Worm (Caenorhabditis elegans) whole organism, L4 larva: ENCODE data around the gene C08F8.6.

Experiments used
- F49E8.2 ChIP-seq: sonication (generic microtip); optimal IDR thresholded peaks from 2 replicates; lab custom pipeline; 2016; ENCODE audit warnings: missing compliant biosample characterization, mild to moderate bottlenecking, missing genetic modification characterization, borderline replicate concordance
- T26A8.4 ChIP-seq: fragments of 200-800 bp; sonication (Bioruptor generic); IDR thresholded peaks from 2 replicates; pipeline ENCODE4 v1.3.6; 2022; ENCODE audit warnings: missing genetic modification characterization, missing compliant biosample characterization
- Y48G9A.11 ChIP-seq: fragments of 200-800 bp; sonication (Bioruptor generic); IDR thresholded peaks from 2 replicates; pipeline ENCODE4 v1.3.6; 2022; ENCODE audit warnings: missing genetic modification reagents, missing genetic modification characterization, missing compliant biosample characterization
- ZK337.2 ChIP-seq: fragments of 200-800 bp; sonication (Bioruptor generic); IDR thresholded peaks from 2 replicates; pipeline ENCODE4 v1.3.6; 2022; ENCODE audit warnings: missing genetic modification reagents, missing genetic modification characterization, missing compliant biosample characterization
- aha-1 ChIP-seq: fragments of 150-350 bp; peaks from one replicate; lab custom pipeline; 2014; ENCODE audit warnings: missing biosample characterization, missing genetic modification characterization
- arid-1 ChIP-seq: fragments of 200-800 bp; sonication (Bioruptor generic); conservative IDR thresholded peaks from 2 replicates; pipeline ENCODE4 v1.3.6; 2022; ENCODE audit warnings: missing genetic modification reagents, missing genetic modification characterization, missing compliant biosample characterization
- attf-4 ChIP-seq: sonication (generic microtip); optimal IDR thresholded peaks from 3 replicates; lab custom pipeline; 2017; ENCODE audit warnings: missing biosample characterization, missing genetic modification characterization
- ctbp-1 ChIP-seq: fragments of 200-800 bp; sonication (Bioruptor generic); IDR thresholded peaks from 2 replicates; pipeline ENCODE4 v1.3.6; 2022; ENCODE audit warnings: missing genetic modification reagents, missing genetic modification characterization, missing compliant biosample characterization
- daf-8 ChIP-seq: fragments of 200-800 bp; sonication (Bioruptor generic); IDR thresholded peaks from 2 replicates; pipeline ENCODE4 v1.3.6; 2022; ENCODE audit warnings: missing genetic modification characterization, missing compliant biosample characterization
- dmd-8 ChIP-seq: fragments of 200-800 bp; sonication (Bioruptor generic); IDR thresholded peaks from 2 replicates; pipeline ENCODE4 v1.3.6; 2022; ENCODE audit warnings: missing genetic modification characterization, missing compliant biosample characterization
- gei-8 ChIP-seq: fragments of 200-800 bp; sonication (Bioruptor generic); optimal IDR thresholded peaks from 2 replicates; lab custom pipeline; 2018; ENCODE audit warnings: mild to moderate bottlenecking, missing genetic modification characterization, missing compliant biosample characterization
- hlh-11 ChIP-seq: fragments of 200-800 bp; sonication (Bioruptor generic); optimal IDR thresholded peaks from 2 replicates; lab custom pipeline; 2018; ENCODE audit warnings: mild to moderate bottlenecking, missing genetic modification characterization, missing compliant biosample characterization
- lin-1 ChIP-seq: fragments of 200-800 bp; sonication (Bioruptor generic); IDR thresholded peaks from 2 replicates; pipeline ENCODE4 v1.3.6; 2022; ENCODE audit warnings: missing genetic modification reagents, missing genetic modification characterization, missing compliant biosample characterization
- lin-38 ChIP-seq: fragments of 200-800 bp; sonication (Bioruptor generic); IDR thresholded peaks from 2 replicates; pipeline ENCODE4 v1.3.6; 2022; ENCODE audit warnings: missing genetic modification reagents, missing genetic modification characterization, missing compliant biosample characterization
- madf-5 ChIP-seq, 2 experiments: fragments of 200-800 bp; sonication (Bioruptor generic); IDR thresholded peaks; 2 replicates each; pipeline ENCODE4 v1.3.6; 2022; ENCODE audit warnings: missing compliant biosample characterization in 2 of 2, missing genetic modification characterization in 2 of 2
- mdt-29 ChIP-seq: fragments of 200-800 bp; sonication (Bioruptor generic); IDR thresholded peaks from 2 replicates; pipeline ENCODE4 v1.3.6; 2022; ENCODE audit warnings: missing genetic modification reagents, missing genetic modification characterization, missing compliant biosample characterization
- mxl-2 ChIP-seq: fragments of 200-800 bp; sonication (Bioruptor generic); conservative IDR thresholded peaks from 2 replicates; pipeline ENCODE4 v1.3.6; 2022; ENCODE audit warnings: missing genetic modification reagents, missing genetic modification characterization, missing compliant biosample characterization
- nhr-102 ChIP-seq: sonication (generic microtip); optimal IDR thresholded peaks from 2 replicates; lab custom pipeline; 2016; ENCODE audit warnings: mild to moderate bottlenecking, missing genetic modification characterization, moderate library complexity, missing compliant biosample characterization
- nhr-237 ChIP-seq: sonication (generic microtip); optimal IDR thresholded peaks from 2 replicates; lab custom pipeline; 2017; ENCODE audit warnings: missing biosample characterization, missing genetic modification characterization
- nhr-25 ChIP-seq: sonication (generic microtip); optimal IDR thresholded peaks from 2 replicates; lab custom pipeline; 2017; ENCODE audit warnings: missing genetic modification characterization, mild to moderate bottlenecking, missing compliant biosample characterization, antibody characterized with exemption, moderate library complexity, borderline replicate concordance; ENCODE audit not compliant: insufficient read depth
- nhr-41 ChIP-seq: fragments of 200-800 bp; sonication (Bioruptor generic); IDR thresholded peaks from 2 replicates; pipeline ENCODE4 v1.3.6; 2022; ENCODE audit warnings: missing genetic modification reagents, missing genetic modification characterization, missing compliant biosample characterization
- nhr-77 ChIP-seq: fragments of 150-350 bp; optimal IDR thresholded peaks from 2 replicates; lab custom pipeline; 2014; ENCODE audit warnings: missing biosample characterization, missing genetic modification characterization
- pha-4 ChIP-seq, 2 experiments: fragments of 150-350 bp in 1 of 2; fragments of 200-800 bp in 1 of 2; sonication (Bioruptor generic) in 1 of 2; IDR thresholded peaks in 1 of 2; optimal IDR thresholded peaks in 1 of 2; 2 replicates each; pipeline versions ENCODE4 v1.3.6 to Lab custom; 2014 to 2022; ENCODE audit warnings: missing genetic modification characterization in 2 of 2, missing genetic modification reagents in 2 of 2, missing biosample characterization in 1 of 2, missing compliant biosample characterization in 1 of 2
- saeg-2 ChIP-seq: fragments of 200-800 bp; sonication (Bioruptor generic); IDR thresholded peaks from 2 replicates; pipeline ENCODE4 v1.3.6; 2022; ENCODE audit warnings: missing genetic modification reagents, missing genetic modification characterization, missing compliant biosample characterization
- snpc-1.2 ChIP-seq: fragments of 200-800 bp; sonication (Bioruptor generic); IDR thresholded peaks from 2 replicates; pipeline ENCODE4 v1.3.6; 2022; ENCODE audit warnings: missing genetic modification reagents, missing genetic modification characterization, missing compliant biosample characterization
- unc-62 ChIP-seq, 3 experiments: fragments of 150-350 bp in 1 of 3; sonication (generic microtip); optimal IDR thresholded peaks in 2 of 3; peaks in 1 of 3; 1 replicate in 1 of 3; 2 replicates in 2 of 3; lab custom pipeline; 2014 to 2017; ENCODE audit warnings: missing biosample characterization in 3 of 3, missing genetic modification characterization in 3 of 3, missing genetic modification reagents in 3 of 3, missing genotype in 1 of 3
- zag-1 ChIP-seq: fragments of 150-350 bp; optimal IDR thresholded peaks from 2 replicates; lab custom pipeline; 2014; ENCODE audit warnings: missing biosample characterization, missing genetic modification characterization
- zfp-3 ChIP-seq: fragments of 200-800 bp; sonication (Bioruptor generic); conservative IDR thresholded peaks from 2 replicates; pipeline ENCODE4 v1.3.6; 2022; ENCODE audit warnings: missing genetic modification reagents, missing genetic modification characterization, missing compliant biosample characterization
- ztf-11 ChIP-seq: fragments of 150-350 bp; optimal IDR thresholded peaks from 2 replicates; lab custom pipeline; 2014; ENCODE audit warnings: missing biosample characterization, missing genetic modification characterization

The C08F8.6 gene

DNA sequence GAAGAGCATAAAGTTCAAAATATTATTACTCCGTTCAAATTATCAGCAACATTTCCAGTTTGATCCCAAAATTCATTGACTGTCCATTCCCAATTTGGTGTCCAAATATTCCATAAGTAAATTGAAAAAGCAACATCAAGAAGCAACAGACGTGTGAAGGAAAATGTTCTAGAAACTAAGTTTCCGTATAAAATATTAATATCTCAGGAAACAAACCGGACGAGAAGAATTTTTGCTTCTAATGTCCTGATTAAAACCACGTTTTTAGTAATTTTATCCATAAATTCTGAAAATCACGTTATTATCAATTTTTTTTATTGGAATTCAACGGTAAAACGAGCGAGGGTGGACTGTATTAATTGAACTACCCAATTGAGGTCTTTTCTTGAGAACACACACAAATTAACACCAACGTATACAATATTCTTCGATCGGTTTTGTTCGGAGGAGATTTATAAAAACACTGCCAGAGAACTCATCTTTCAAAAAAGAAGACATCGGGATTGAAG lies 17.7 kb downstream of the C08F8.6 start, which contains the start of gene pigq-1 (continued):
- peak; percentile 34; the same call in 1 of the 2 replicates for TF ChIP-seq mdt-29
- TF ChIP-seq nhr-77 (tag; lab: Kevin White, UChicago): no peak
- TF ChIP-seq nhr-237 (tag; lab: Kevin White, UChicago): peak; percentile 16
- TF ChIP-seq pha-4 (GFP tag; IDR thresholded peaks at IDR 0.05; lab: Robert Waterston, UW): peak; percentile 59; the same call in 1 of the 2 replicates
- TF ChIP-seq pha-4 (tag; optimal IDR thresholded peaks at IDR 0.05; lab: Kevin White, UChicago): no peak
- peak; percentile 77 for TF ChIP-seq nhr-102 (tag; lab: Kevin White, UChicago)
- TF ChIP-seq madf-5 (GFP tag; IDR thresholded peaks at IDR 0.05; lab: Robert Waterston, UW): 0 out of 4 replicates have a peak, but pooled peaks of 1 of the 2 experiments have one; percentile 24
- TF ChIP-seq arid-1 (GFP tag; lab: Robert Waterston, UW): no peak
- peak; percentile 55 for TF ChIP-seq zag-1 (tag; lab: Kevin White, UChicago)
- TF ChIP-seq ztf-11 (tag; lab: Kevin White, UChicago): no peak
- no peak for TF ChIP-seq nhr-25 (tag; lab: Kevin White, UChicago)

DNA sequence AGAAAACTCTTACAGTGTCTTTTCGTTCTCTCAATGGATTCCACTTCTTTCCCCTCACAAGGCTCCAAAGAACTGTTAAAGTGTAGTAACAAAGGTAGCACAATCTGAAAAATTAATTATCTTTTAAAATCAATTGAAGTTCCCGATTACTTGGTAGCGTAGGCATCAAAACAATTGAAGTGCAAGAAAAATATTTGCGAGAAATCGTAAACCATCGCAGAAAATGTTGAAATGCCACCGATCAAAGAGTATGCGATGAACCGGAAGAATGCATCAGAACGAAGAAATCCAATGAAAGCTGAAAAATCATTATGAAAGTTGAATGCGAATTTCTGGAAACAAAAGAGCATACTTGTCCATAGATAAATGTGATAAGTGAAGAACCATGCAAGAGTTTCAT lies 18.2 kb downstream of the C08F8.6 start:
- no peak for TF ChIP-seq hlh-11 (tag; lab: Kevin White, UChicago)
- TF ChIP-seq aha-1 (tag; lab: Kevin White, UChicago): peak; percentile 98

DNA sequence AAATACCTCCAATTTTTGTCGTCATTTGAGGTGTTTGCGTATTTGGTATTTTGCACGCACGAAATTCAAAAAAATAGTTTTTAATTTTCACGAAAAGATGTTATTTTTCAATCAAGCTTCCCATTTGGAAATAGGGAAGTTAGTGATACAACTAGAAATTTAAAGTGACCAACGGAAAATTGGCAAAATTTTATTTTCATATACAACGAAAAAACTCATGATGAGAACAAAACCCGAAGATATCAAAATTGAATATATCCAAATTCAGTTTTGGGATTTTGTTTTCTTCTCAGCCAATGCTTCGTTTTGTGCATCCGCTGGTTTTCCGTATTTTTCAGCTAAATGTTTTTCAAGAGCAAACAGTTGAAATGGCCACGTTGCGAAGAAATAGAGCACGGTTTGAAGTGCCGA lies 18.8 kb downstream of the C08F8.6 start:
- 0 out of 2 replicates have a peak, but pooled peaks have one; percentile 6 for TF ChIP-seq Y48G9A.11 (GFP tag; lab: Robert Waterston, UW)
- TF ChIP-seq zfp-3 (GFP tag; lab: Robert Waterston, UW): 0 out of 2 replicates have a peak, but pooled peaks have one; percentile 30
- no peak for TF ChIP-seq nhr-41 (GFP tag; lab: Robert Waterston, UW)
- TF ChIP-seq unc-62 (GFP tag; optimal IDR thresholded peaks at IDR 0.05 in 1 of 2; lab: Kevin White, UChicago): peak in 1 of 2 experiments; percentile 51
- TF ChIP-seq unc-62 (tag; optimal IDR thresholded peaks at IDR 0.05; lab: Kevin White, UChicago): no peak
- no peak for TF ChIP-seq ctbp-1 (GFP tag; lab: Robert Waterston, UW)
- no peak; the same call in 1 of the 2 replicates for TF ChIP-seq lin-1 (GFP tag; lab: Robert Waterston, UW)
- TF ChIP-seq ZK337.2 (GFP tag; lab: Robert Waterston, UW): no peak
- no peak for TF ChIP-seq attf-4 (tag; lab: Kevin White, UChicago)
- no peak for TF ChIP-seq saeg-2 (GFP tag; lab: Robert Waterston, UW)
- TF ChIP-seq arid-1 (GFP tag; lab: Robert Waterston, UW): peak; percentile 80
- TF ChIP-seq gei-8 (GFP tag; lab: Kevin White, UChicago): no peak
- peak; percentile 64; the same call in 1 of the 2 replicates for TF ChIP-seq pha-4 (GFP tag; IDR thresholded peaks at IDR 0.05; lab: Robert Waterston, UW)
- no peak for TF ChIP-seq pha-4 (tag; optimal IDR thresholded peaks at IDR 0.05; lab: Kevin White, UChicago)
- TF ChIP-seq mxl-2 (GFP tag; lab: Robert Waterston, UW): no peak
- TF ChIP-seq lin-38 (GFP tag; lab: Robert Waterston, UW): peak; percentile 62
- TF ChIP-seq F49E8.2: peak; percentile 89
- 0 out of 2 replicates have a peak, but pooled peaks have one; percentile 15 for TF ChIP-seq snpc-1.2 (GFP tag; lab: Robert Waterston, UW)

DNA sequence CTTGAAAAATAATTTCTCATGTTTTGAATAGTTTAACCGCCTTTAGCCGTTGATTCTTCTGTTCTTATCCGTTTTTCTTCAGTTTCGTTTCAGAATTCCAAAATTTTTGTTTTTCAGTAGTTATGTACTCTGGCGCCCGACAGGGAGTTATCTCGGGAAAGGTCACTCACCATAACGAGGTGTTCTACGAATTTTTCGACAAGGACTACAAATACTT lies 21.6 kb downstream of the C08F8.6 start, which contains the start of gene F01G4.4:
Gene F01G4.4, plus strand, starts transcription at position 118 of the 217 bp plus-strand sequence.
- TF ChIP-seq T26A8.4 (GFP tag; lab: Robert Waterston, UW) (no peak), daf-8 (GFP tag; lab: Robert Waterston, UW) (no peak), dmd-8 (GFP tag; lab: Robert Waterston, UW) (no peak)
